Fruit fly (Drosophila melanogaster) whole organism, embryonic: ENCODE data around the gene wge.

Source experiments
- Asciz ChIP-seq: fragments of 200-800 bp; sonication (Bioruptor generic); optimal IDR thresholded peaks from 2 replicates; lab custom pipeline; 2017; ENCODE audit warnings: missing biosample characterization, mild to moderate bottlenecking, missing genetic modification characterization, missing genetic modification reagents
- Atf6 ChIP-seq: fragments of 200-800 bp; sonication (Bioruptor generic); IDR thresholded peaks from 2 replicates; pipeline ENCODE4 v1.3.6; 2022; ENCODE audit warnings: missing biosample characterization, missing genetic modification characterization
- CG10543 ChIP-seq: fragments of 200-800 bp; sonication (Bioruptor generic); optimal IDR thresholded peaks from 3 replicates; lab custom pipeline; 2017; ENCODE audit warnings: missing biosample characterization, mild to moderate bottlenecking, missing genetic modification characterization, moderate library complexity
- CG11723 ChIP-seq: fragments of 200-800 bp; sonication (Bioruptor generic); optimal IDR thresholded peaks from 2 replicates; lab custom pipeline; 2017; ENCODE audit warnings: missing biosample characterization, mild to moderate bottlenecking, missing genetic modification characterization
- CG12391 ChIP-seq: fragments of 200-800 bp; sonication (Bioruptor generic); optimal IDR thresholded peaks from 3 replicates; lab custom pipeline; 2018; ENCODE audit warnings: missing biosample characterization, mild to moderate bottlenecking, missing genetic modification characterization, moderate library complexity
- CG15514 ChIP-seq: fragments of 200-800 bp; sonication (Bioruptor generic); optimal IDR thresholded peaks from 3 replicates; lab custom pipeline; 2017; ENCODE audit warnings: missing biosample characterization, missing genetic modification characterization, mild to moderate bottlenecking, moderate library complexity, missing genetic modification reagents
- CG17568 ChIP-seq: fragments of 200-800 bp; sonication (Bioruptor generic); optimal IDR thresholded peaks from 2 replicates; lab custom pipeline; 2018; ENCODE audit warnings: missing biosample characterization, mild to moderate bottlenecking, missing genetic modification characterization, moderate library complexity
- CG2199 ChIP-seq: fragments of 200-800 bp; sonication (Bioruptor generic); IDR thresholded peaks from 3 replicates; pipeline ENCODE4 v1.3.6; 2022; ENCODE audit warnings: missing biosample characterization, missing genetic modification characterization
- CG2678 ChIP-seq: fragments of 200-800 bp; sonication (Bioruptor generic); optimal IDR thresholded peaks from 3 replicates; lab custom pipeline; 2019; ENCODE audit warnings: missing biosample characterization, mild to moderate bottlenecking, missing genetic modification characterization, moderate library complexity
- CG32767 ChIP-seq: fragments of 200-800 bp; sonication (Bioruptor generic); IDR thresholded peaks from 2 replicates; pipeline ENCODE4 v1.3.6; 2022; ENCODE audit warnings: missing biosample characterization, missing genetic modification characterization
- CG6765 ChIP-seq: fragments of 200-800 bp; sonication (Bioruptor generic); optimal IDR thresholded peaks from 3 replicates; lab custom pipeline; 2017; ENCODE audit warnings: missing biosample characterization, mild to moderate bottlenecking, missing genetic modification characterization
- CG7963 ChIP-seq: fragments of 200-800 bp; sonication (Bioruptor generic); IDR thresholded peaks from 3 replicates; pipeline ENCODE4 v1.3.6; 2022; ENCODE audit warnings: missing biosample characterization, missing genetic modification characterization; ENCODE audit not compliant: partially characterized antibody
- Dref ChIP-seq: fragments of 200-800 bp; sonication (Bioruptor generic); IDR thresholded peaks from 2 replicates; pipeline ENCODE4 v1.3.6; 2022; ENCODE audit warnings: missing biosample characterization, missing genetic modification characterization
- Drgx ChIP-seq: fragments of 200-800 bp; sonication (Bioruptor generic); IDR thresholded peaks from 2 replicates; pipeline ENCODE4 v1.3.6; 2022; ENCODE audit warnings: missing biosample characterization, missing genetic modification characterization
- MTF-1 ChIP-seq: fragments of 200-800 bp; sonication (Bioruptor generic); optimal IDR thresholded peaks from 2 replicates; lab custom pipeline; 2018; ENCODE audit warnings: missing biosample characterization, mild to moderate bottlenecking, missing genetic modification characterization, borderline replicate concordance
- Med ChIP-seq: fragments of 200-800 bp; sonication (Bioruptor generic); peaks from one replicate; lab custom pipeline; 2016; ENCODE audit warnings: missing biosample characterization, missing genetic modification characterization, mild to moderate bottlenecking, inconsistent platforms, moderate library complexity
- Meics ChIP-seq: fragments of 200-800 bp; sonication (Bioruptor generic); optimal IDR thresholded peaks from 2 replicates; lab custom pipeline; 2017; ENCODE audit warnings: missing biosample characterization, mild to moderate bottlenecking, missing genetic modification characterization
- Opbp ChIP-seq: fragments of 200-800 bp; sonication (Bioruptor generic); IDR thresholded peaks from 3 replicates; pipeline ENCODE4 v1.3.6; 2022; ENCODE audit warnings: missing biosample characterization, missing genetic modification characterization; ENCODE audit not compliant: partially characterized antibody
- Trl ChIP-seq, 3 experiments: fragments of >200 bp in 2 of 3; fragments of 200-800 bp in 1 of 3; sonication (Bioruptor generic) in 1 of 3; optimal IDR thresholded peaks; 2 replicates in 1 of 3; 3 replicates in 2 of 3; lab custom pipeline; 2016 to 2017; ENCODE audit warnings: missing biosample characterization in 1 of 3, missing genetic modification characterization in 1 of 3
- bab2 ChIP-seq: fragments of 200-800 bp; sonication (Bioruptor generic); optimal IDR thresholded peaks from 2 replicates; lab custom pipeline; 2016; ENCODE audit warnings: missing biosample characterization, missing genetic modification characterization
- chinmo ChIP-seq: fragments of 200-800 bp; sonication (Bioruptor generic); IDR thresholded peaks from 4 replicates; pipeline ENCODE4 v1.3.6; 2022; ENCODE audit warnings: missing biosample characterization, missing genetic modification characterization; ENCODE audit not compliant: partially characterized antibody
- crol ChIP-seq: fragments of 200-800 bp; sonication (Bioruptor generic); IDR thresholded peaks from 2 replicates; pipeline ENCODE4 v1.3.6; 2022; ENCODE audit warnings: missing biosample characterization, missing genetic modification characterization
- crp ChIP-seq, 2 experiments: fragments of 200-800 bp; sonication (Bioruptor generic); optimal IDR thresholded peaks; 2 replicates in 1 of 2; 3 replicates in 1 of 2; lab custom pipeline; 2017; ENCODE audit warnings: missing biosample characterization in 2 of 2, missing genetic modification characterization in 2 of 2, mild to moderate bottlenecking in 1 of 2, moderate library complexity in 1 of 2
- dpn ChIP-seq, 2 experiments: fragments of 200-800 bp; sonication (Bioruptor generic); optimal IDR thresholded peaks; 3 replicates each; lab custom pipeline; 2016; ENCODE audit warnings: missing biosample characterization in 2 of 2, missing genetic modification characterization in 2 of 2
- gcm2 ChIP-seq: fragments of 200-800 bp; sonication (Bioruptor generic); optimal IDR thresholded peaks from 2 replicates; lab custom pipeline; 2016; ENCODE audit warnings: missing biosample characterization, missing genetic modification characterization
- hkb ChIP-seq, 2 experiments: fragments of 200-800 bp in 1 of 2; fragments of >200 bp in 1 of 2; sonication (Bioruptor generic) in 1 of 2; IDR thresholded peaks in 1 of 2; optimal IDR thresholded peaks in 1 of 2; 2 replicates each; pipeline versions ENCODE4 v1.3.6 to Lab custom; 2017 to 2022; ENCODE audit warnings: missing biosample characterization in 1 of 2, missing genetic modification characterization in 1 of 2
- ken ChIP-seq: fragments of 200-800 bp; sonication (Bioruptor generic); IDR thresholded peaks from 3 replicates; pipeline ENCODE4 v1.3.6; 2022; ENCODE audit warnings: missing biosample characterization, missing genetic modification characterization
- kni ChIP-seq: fragments of 200-800 bp; sonication (Bioruptor generic); optimal IDR thresholded peaks from 3 replicates; lab custom pipeline; 2017; ENCODE audit warnings: mild to moderate bottlenecking, missing biosample characterization, missing genetic modification reagents, missing genetic modification characterization
- mirr ChIP-seq: fragments of 200-800 bp; sonication (Bioruptor generic); optimal IDR thresholded peaks from 3 replicates; lab custom pipeline; 2018; ENCODE audit warnings: missing biosample characterization, mild to moderate bottlenecking, missing genetic modification characterization
- nerfin-2 ChIP-seq: fragments of 200-800 bp; sonication (Bioruptor generic); IDR thresholded peaks from 2 replicates; pipeline ENCODE4 v1.3.6; 2022; ENCODE audit warnings: missing biosample characterization, missing genetic modification characterization; ENCODE audit not compliant: partially characterized antibody
- onecut ChIP-seq: fragments of 200-800 bp; sonication (Bioruptor generic); IDR thresholded peaks from 2 replicates; pipeline ENCODE4 v1.3.6; 2022; ENCODE audit warnings: missing biosample characterization, missing genetic modification characterization
- pros ChIP-seq: fragments of 200-800 bp; sonication (Bioruptor generic); optimal IDR thresholded peaks from 3 replicates; lab custom pipeline; 2019; ENCODE audit warnings: missing biosample characterization, mild to moderate bottlenecking, missing genetic modification characterization, moderate library complexity
- row ChIP-seq: fragments of 200-800 bp; sonication (Bioruptor generic); IDR thresholded peaks from 3 replicates; pipeline ENCODE4 v1.3.6; 2022; ENCODE audit warnings: missing biosample characterization, missing genetic modification characterization
- sisA ChIP-seq: fragments of 200-800 bp; sonication (Bioruptor generic); IDR thresholded peaks from 2 replicates; pipeline ENCODE4 v1.3.6; 2022; ENCODE audit warnings: missing biosample characterization, missing genetic modification characterization
- slbo ChIP-seq: fragments of 200-800 bp; sonication (Bioruptor generic); IDR thresholded peaks from 2 replicates; pipeline ENCODE4 v1.3.6; 2022; ENCODE audit warnings: missing biosample characterization, missing genetic modification characterization
- sob ChIP-seq: fragments of 200-800 bp; sonication (Bioruptor generic); IDR thresholded peaks from 2 replicates; pipeline ENCODE4 v1.3.6; 2022; ENCODE audit warnings: missing biosample characterization, missing genetic modification characterization
- sqz ChIP-seq: fragments of 200-800 bp; sonication (Bioruptor generic); optimal IDR thresholded peaks from 3 replicates; lab custom pipeline; 2018; ENCODE audit warnings: missing biosample characterization, mild to moderate bottlenecking, missing genetic modification characterization
- sr ChIP-seq: fragments of 200-800 bp; sonication (Bioruptor generic); IDR thresholded peaks from 3 replicates; pipeline ENCODE4 v1.3.6; 2022; ENCODE audit warnings: missing biosample characterization, missing genetic modification characterization
- ttk ChIP-seq: fragments of 200-800 bp; sonication (Bioruptor generic); IDR thresholded peaks from 2 replicates; pipeline ENCODE4 v2.1.2; 2022; ENCODE audit warnings: missing biosample characterization, missing genetic modification characterization
- z ChIP-seq: fragments of 200-800 bp; sonication (Bioruptor generic); IDR thresholded peaks from 3 replicates; pipeline ENCODE4 v1.3.6; 2022; ENCODE audit warnings: missing biosample characterization, missing genetic modification characterization
- zen2 ChIP-seq: fragments of 200-800 bp; sonication (Bioruptor generic); IDR thresholded peaks from 3 replicates; pipeline ENCODE4 v1.3.6; 2022; ENCODE audit warnings: missing biosample characterization, missing genetic modification characterization; ENCODE audit not compliant: partially characterized antibody

Gene wge

DNA sequence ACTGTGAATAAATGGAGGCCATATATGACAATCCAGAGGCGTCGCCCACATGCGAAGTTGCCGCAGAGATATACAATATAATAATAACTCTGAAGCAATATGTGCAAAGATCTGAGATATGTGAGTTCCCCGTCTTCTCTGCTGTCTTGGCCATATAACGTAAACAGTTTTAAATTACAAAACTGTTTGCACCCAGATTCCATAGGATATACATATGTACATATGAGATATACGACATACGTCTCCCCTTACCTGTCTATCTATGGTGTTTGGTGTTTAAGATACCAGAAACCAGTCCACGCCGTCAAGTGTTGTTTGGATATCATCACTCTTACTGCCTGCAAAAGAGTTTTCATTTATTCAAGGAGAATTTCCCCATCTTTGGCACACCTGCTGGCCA, 35.3 kb upstream of the wge start (continued):
- no peak for TF ChIP-seq mirr
- TF ChIP-seq ken (GFP tag; lab: Robert Waterston, UW) = no peak
- TF ChIP-seq crol (GFP tag; lab: Robert Waterston, UW) = no peak
- TF ChIP-seq CG2678 = no peak
- TF ChIP-seq hkb (optimal IDR thresholded peaks at IDR 0.05; lab: Kevin White, UChicago) = no peak
- TF ChIP-seq hkb (GFP tag; IDR thresholded peaks at IDR 0.05; lab: Robert Waterston, UW) = peak; percentile 40
- no peak for TF ChIP-seq zen2 (GFP tag; lab: Robert Waterston, UW)
- no peak for TF ChIP-seq CG17568 (GFP tag; lab: Kevin White, UChicago)
- no peak for TF ChIP-seq CG15514
- TF ChIP-seq Asciz = peak; percentile 22
- no peak for TF ChIP-seq Opbp (GFP tag; lab: Robert Waterston, UW)
- 0 out of 4 replicates have a peak, but pooled peaks have one; percentile 49 for TF ChIP-seq chinmo (GFP tag; lab: Robert Waterston, UW)
- no peak for TF ChIP-seq dpn (GFP tag; optimal IDR thresholded peaks at IDR 0.05; lab: Kevin White, UChicago)
- TF ChIP-seq CG7963 (GFP tag; lab: Robert Waterston, UW) = no peak
- TF ChIP-seq Meics (GFP tag; lab: Kevin White, UChicago) = no peak
- TF ChIP-seq CG10543 (GFP tag; lab: Kevin White, UChicago) = no peak
- 0 out of 3 replicates have a peak, but pooled peaks have one; percentile 14 for TF ChIP-seq sr (GFP tag; lab: Robert Waterston, UW)
- TF ChIP-seq gcm2 (GFP tag; lab: Kevin White, UChicago) = no peak
- TF ChIP-seq Dref (GFP tag; lab: Robert Waterston, UW) = no peak
- TF ChIP-seq sisA (GFP tag; lab: Robert Waterston, UW) = no peak
- peak; percentile 28 for TF ChIP-seq CG6765 (GFP tag; lab: Kevin White, UChicago)

DNA sequence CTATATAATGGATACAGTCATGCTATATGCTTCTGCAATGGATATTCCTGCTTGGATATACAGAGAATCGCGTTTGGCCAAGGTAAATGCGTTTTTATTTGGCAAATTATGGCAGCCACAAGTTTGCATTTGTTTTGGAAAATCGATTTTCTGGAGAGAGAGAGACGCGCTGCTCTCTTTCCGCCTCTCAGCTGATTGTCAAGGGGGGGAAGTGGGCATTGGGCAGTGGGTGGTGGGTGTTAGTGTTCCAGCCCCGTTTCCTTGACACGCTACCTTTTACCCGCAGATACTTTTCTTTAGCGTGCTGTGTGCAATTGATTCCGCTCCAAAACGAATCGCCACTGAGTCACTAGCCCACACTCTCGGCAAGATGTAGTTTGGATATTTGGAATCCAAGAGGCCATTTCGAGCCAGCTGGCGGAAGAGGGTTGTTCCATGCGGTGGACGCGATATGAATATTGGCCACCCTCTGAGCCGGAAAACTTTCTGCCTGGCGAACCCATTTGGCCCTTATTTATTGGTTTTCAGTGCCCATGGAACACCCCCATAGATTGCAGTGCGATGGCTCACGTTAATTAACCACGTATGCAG, 34.3 kb upstream of the wge start:
- TF ChIP-seq onecut (GFP tag; lab: Robert Waterston, UW) (peak; percentile 99), z (GFP tag; lab: Robert Waterston, UW) (peak; percentile 23; the same call in 1 of the 3 replicates), CG32767 (GFP tag; lab: Robert Waterston, UW) (0 out of 2 replicates have a peak, but pooled peaks have one; percentile 17), slbo (GFP tag; lab: Robert Waterston, UW) (0 out of 2 replicates have a peak, but pooled peaks have one; percentile 4), sr (GFP tag; lab: Robert Waterston, UW) (peak; percentile 46; the same call in 1 of the 3 replicates), pros (GFP tag; lab: Kevin White, UChicago) (peak; percentile 78), Atf6 (GFP tag; lab: Robert Waterston, UW) (0 out of 2 replicates have a peak, but pooled peaks have one; percentile 30), crp (GFP tag; optimal IDR thresholded peaks at IDR 0.05; lab: Kevin White, UChicago) (peak in 1 of 2 experiments; percentile 15), bab2 (GFP tag; lab: Kevin White, UChicago) (no peak), Drgx (GFP tag; lab: Robert Waterston, UW) (0 out of 2 replicates have a peak, but pooled peaks have one; percentile 8), sqz (GFP tag; lab: Kevin White, UChicago) (no peak), CG2199 (0 out of 3 replicates have a peak, but pooled peaks have one; percentile 55), Trl (optimal IDR thresholded peaks at IDR 0.05; lab: Kevin White, UChicago) (peak; percentile 60 to 67), Trl (GFP tag; optimal IDR thresholded peaks at IDR 0.05; lab: Kevin White, UChicago) (no peak), nerfin-2 (0 out of 2 replicates have a peak, but pooled peaks have one; percentile 10), CG12391 (tag; lab: Kevin White, UChicago) (no peak), row (GFP tag; lab: Robert Waterston, UW) (0 out of 3 replicates have a peak, but pooled peaks have one; percentile 12), crol (GFP tag; lab: Robert Waterston, UW) (peak; percentile 89), Med (GFP tag; lab: Kevin White, UChicago) (peak; percentile 68), ttk (GFP tag; lab: Robert Waterston, UW) (peak; percentile 33; the same call in 1 of the 2 replicates), kni (GFP tag; lab: Kevin White, UChicago) (no peak), MTF-1 (GFP tag; lab: Kevin White, UChicago) (peak; percentile 58), sob (GFP tag; lab: Robert Waterston, UW) (0 out of 2 replicates have a peak, but pooled peaks have one; percentile 25), CG11723 (GFP tag; lab: Kevin White, UChicago) (no peak)
